Worm (Caenorhabditis elegans) whole organism, early embryonic: ENCODE data around the gene M18.6.
"Not testable (repeated sequence)": the region's sequence is repeated elsewhere in the genome, so short reads cannot be mapped to it uniquely, and the experiment has no call there.

ENCODE experiments used
- B0310.2 ChIP-seq: sonication (generic microtip); optimal IDR thresholded peaks from 2 replicates; lab custom pipeline; 2016; ENCODE audit warnings: mild to moderate bottlenecking, missing genetic modification characterization, missing compliant biosample characterization
- ama-1 ChIP-seq: fragments of 150-350 bp; optimal IDR thresholded peaks from 2 replicates; lab custom pipeline; 2014
- ceh-13 ChIP-seq: fragments of 200-800 bp; sonication (Bioruptor generic); optimal IDR thresholded peaks from 2 replicates; lab custom pipeline; 2018; ENCODE audit warnings: mild to moderate bottlenecking, missing genetic modification characterization, missing compliant biosample characterization
- ets-7 ChIP-seq: sonication (generic microtip); optimal IDR thresholded peaks from 2 replicates; lab custom pipeline; 2016; ENCODE audit warnings: missing genotype, missing genetic modification characterization, missing compliant biosample characterization
- flt-1 ChIP-seq: fragments of 200-800 bp; sonication (Bioruptor generic); IDR thresholded peaks from 2 replicates; pipeline ENCODE4 v1.3.6; 2022; ENCODE audit warnings: missing genetic modification characterization, missing compliant biosample characterization
- hmbx-1 ChIP-seq: sonication (generic microtip); optimal IDR thresholded peaks from 2 replicates; lab custom pipeline; 2016; ENCODE audit warnings: mild to moderate bottlenecking, missing genetic modification characterization, missing compliant biosample characterization
- hnd-1 ChIP-seq: sonication (generic microtip); optimal IDR thresholded peaks from 2 replicates; lab custom pipeline; 2016; ENCODE audit warnings: missing genetic modification characterization, missing compliant biosample characterization
- pes-1 ChIP-seq: fragments of 200-800 bp; sonication (Bioruptor generic); IDR thresholded peaks from 2 replicates; pipeline ENCODE4 v1.3.6; 2022; ENCODE audit warnings: missing genetic modification reagents, missing genetic modification characterization, missing compliant biosample characterization

DNA sequence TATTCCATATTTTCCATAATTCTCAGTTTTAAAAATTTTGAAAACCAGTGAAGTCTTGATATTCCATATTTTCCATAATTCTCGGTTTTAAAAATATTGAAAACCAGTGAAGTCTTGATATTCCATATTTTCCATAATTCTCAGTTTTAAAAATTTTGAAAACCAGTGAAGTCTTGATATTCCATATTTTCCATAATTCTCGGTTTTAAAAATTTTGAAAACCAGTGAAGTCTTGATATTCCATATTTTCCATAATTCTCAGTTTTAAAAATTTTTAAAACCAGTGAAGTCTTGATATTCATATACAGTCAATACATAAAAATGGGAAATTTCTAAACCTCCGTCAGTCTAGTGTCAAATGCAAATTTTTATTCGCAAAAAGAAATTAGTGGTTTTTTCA is 49.3 kb downstream of the M18.6 start:
- TF ChIP-seq hmbx-1; hnd-1 (tag; lab: Kevin White, UChicago); ama-1; ceh-13; B0310.2 (tag; lab: Kevin White, UChicago); ets-7 (tag; lab: Kevin White, UChicago); pes-1: not testable (repeated sequence)
- peak; percentile 56; the same call in 1 of the 2 replicates for TF ChIP-seq flt-1 (GFP tag; lab: Robert Waterston, UW)
